Fruit fly (Drosophila melanogaster) whole organism, embryonic: ENCODE results near the gene Rpt5.

Experiments
- Atf6 ChIP-seq: fragments of 200-800 bp; sonication (Bioruptor generic); IDR thresholded peaks from 2 replicates; pipeline ENCODE4 v1.3.6; 2022; ENCODE audit warnings: missing biosample characterization, missing genetic modification characterization
- Bgb ChIP-seq: fragments of 200-800 bp; sonication (Bioruptor generic); IDR thresholded peaks from 2 replicates; pipeline ENCODE4 v1.3.6; 2022; ENCODE audit warnings: missing biosample characterization, missing genetic modification characterization; ENCODE audit not compliant: partially characterized antibody
- CG11398 ChIP-seq: fragments of 200-800 bp; sonication (Bioruptor generic); optimal IDR thresholded peaks from 2 replicates; lab custom pipeline; 2016; ENCODE audit warnings: missing biosample characterization, missing genetic modification characterization
- CG13624 ChIP-seq: fragments of 200-800 bp; sonication (Bioruptor generic); optimal IDR thresholded peaks from 2 replicates; lab custom pipeline; 2016; ENCODE audit warnings: missing biosample characterization, missing genetic modification characterization
- CG14441 ChIP-seq: fragments of 200-800 bp; sonication (Bioruptor generic); IDR thresholded peaks from 2 replicates; pipeline ENCODE4 v1.3.6; 2022; ENCODE audit warnings: missing biosample characterization, missing genetic modification characterization
- CG17361 ChIP-seq: fragments of 200-800 bp; sonication (Bioruptor generic); IDR thresholded peaks from 3 replicates; pipeline ENCODE4 v1.3.6; 2022; ENCODE audit warnings: missing biosample characterization, missing genetic modification characterization
- CG17385 ChIP-seq: fragments of 200-800 bp; sonication (Bioruptor generic); optimal IDR thresholded peaks from 3 replicates; lab custom pipeline; 2018; ENCODE audit warnings: missing biosample characterization, mild to moderate bottlenecking, missing genetic modification characterization
- CG17802 ChIP-seq: fragments of 200-800 bp; sonication (Bioruptor generic); optimal IDR thresholded peaks from 2 replicates; lab custom pipeline; 2018; ENCODE audit warnings: missing biosample characterization, mild to moderate bottlenecking, missing genetic modification characterization, moderate library complexity
- CG17829 ChIP-seq: fragments of 200-800 bp; optimal IDR thresholded peaks from 2 replicates; lab custom pipeline; 2019; ENCODE audit warnings: missing biosample characterization, mild to moderate bottlenecking, missing genetic modification characterization, moderate library complexity
- CG18619 ChIP-seq: fragments of 200-800 bp; sonication (Bioruptor generic); optimal IDR thresholded peaks from 3 replicates; lab custom pipeline; 2017; ENCODE audit warnings: missing biosample characterization, mild to moderate bottlenecking, missing genetic modification characterization
- CG3065 ChIP-seq: fragments of 200-800 bp; sonication (Bioruptor generic); optimal IDR thresholded peaks from 2 replicates; lab custom pipeline; 2016; ENCODE audit warnings: missing biosample characterization, missing genetic modification characterization
- CG3281 ChIP-seq: fragments of 200-800 bp; sonication (Bioruptor generic); optimal IDR thresholded peaks from 3 replicates; lab custom pipeline; 2017; ENCODE audit warnings: missing biosample characterization, mild to moderate bottlenecking, missing genetic modification characterization
- CG43689 ChIP-seq: fragments of 200-800 bp; sonication (Bioruptor generic); IDR thresholded peaks from 2 replicates; pipeline ENCODE4 v1.3.6; 2022; ENCODE audit warnings: missing biosample characterization, missing genetic modification characterization
- CG4617 ChIP-seq: fragments of 200-800 bp; sonication (Bioruptor generic); optimal IDR thresholded peaks from 3 replicates; lab custom pipeline; 2016; ENCODE audit warnings: missing biosample characterization, missing genetic modification characterization, borderline replicate concordance
- CG9437 ChIP-seq: fragments of 200-800 bp; sonication (Bioruptor generic); optimal IDR thresholded peaks from 2 replicates; lab custom pipeline; 2018; ENCODE audit warnings: missing biosample characterization, mild to moderate bottlenecking, missing genetic modification characterization
- CG9817 ChIP-seq: fragments of 200-800 bp; sonication (Bioruptor generic); optimal IDR thresholded peaks from 2 replicates; lab custom pipeline; 2018; ENCODE audit warnings: missing biosample characterization, mild to moderate bottlenecking, missing genetic modification characterization, moderate library complexity
- Dfd ChIP-seq, 2 experiments: fragments of >200 bp; optimal IDR thresholded peaks; 2 replicates each; lab custom pipeline; 2017; ENCODE audit warnings: missing biosample characterization in 2 of 2, missing genetic modification characterization in 2 of 2
- Doc2 ChIP-seq: fragments of 200-800 bp; sonication (Bioruptor generic); IDR thresholded peaks from 2 replicates; pipeline ENCODE4 v1.3.6; 2022; ENCODE audit warnings: missing biosample characterization, missing genetic modification characterization
- Doc3 ChIP-seq: fragments of 200-800 bp; sonication (Bioruptor generic); IDR thresholded peaks from 3 replicates; pipeline ENCODE4 v1.3.6; 2022; ENCODE audit warnings: missing biosample characterization, missing genetic modification characterization; ENCODE audit not compliant: partially characterized antibody
- Ets97D ChIP-seq: fragments of 200-800 bp; sonication (Bioruptor generic); optimal IDR thresholded peaks from 3 replicates; lab custom pipeline; 2016; ENCODE audit warnings: missing biosample characterization, missing genetic modification characterization
- GATAe ChIP-seq: fragments of 200-800 bp; sonication (Bioruptor generic); conservative IDR thresholded peaks from 2 replicates; pipeline ENCODE4 v1.3.6; 2022; ENCODE audit warnings: missing biosample characterization, missing genetic modification characterization
- HHEX ChIP-seq: fragments of 200-800 bp; sonication (Bioruptor generic); optimal IDR thresholded peaks from 3 replicates; lab custom pipeline; 2017; ENCODE audit warnings: missing biosample characterization, mild to moderate bottlenecking, missing genetic modification characterization, missing genetic modification reagents
- Med ChIP-seq: fragments of 200-800 bp; sonication (Bioruptor generic); peaks from one replicate; lab custom pipeline; 2016; ENCODE audit warnings: missing biosample characterization, missing genetic modification characterization, mild to moderate bottlenecking, inconsistent platforms, moderate library complexity
- Ssrp ChIP-seq: fragments of 200-800 bp; sonication (Bioruptor generic); optimal IDR thresholded peaks from 2 replicates; lab custom pipeline; 2018; ENCODE audit warnings: missing biosample characterization, mild to moderate bottlenecking, missing genetic modification characterization, moderate library complexity
- ase ChIP-seq: fragments of 200-800 bp; sonication (Bioruptor generic); IDR thresholded peaks from 3 replicates; pipeline ENCODE4 v1.3.6; 2022; ENCODE audit warnings: missing biosample characterization, missing genetic modification characterization
- ato ChIP-seq: fragments of 200-800 bp; sonication (Bioruptor generic); IDR thresholded peaks from 2 replicates; pipeline ENCODE4 v1.3.6; 2022; ENCODE audit warnings: missing biosample characterization, missing genetic modification characterization; ENCODE audit not compliant: partially characterized antibody
- ci ChIP-seq: fragments of 200-800 bp; sonication (Bioruptor generic); IDR thresholded peaks from 3 replicates; pipeline ENCODE4 v1.3.6; 2022; ENCODE audit warnings: missing biosample characterization, missing genetic modification characterization
- crc ChIP-seq: fragments of 200-800 bp; sonication (Bioruptor generic); optimal IDR thresholded peaks from 2 replicates; lab custom pipeline; 2016; ENCODE audit warnings: missing biosample characterization, missing genetic modification characterization
- cwo ChIP-seq: fragments of 200-800 bp; sonication (Bioruptor generic); optimal IDR thresholded peaks from 3 replicates; lab custom pipeline; 2017; ENCODE audit warnings: missing biosample characterization, missing genetic modification characterization, mild to moderate bottlenecking, moderate library complexity, missing genetic modification reagents
- dati ChIP-seq: fragments of 200-800 bp; sonication (Bioruptor generic); IDR thresholded peaks from 2 replicates; pipeline ENCODE4 v1.3.6; 2022; ENCODE audit warnings: missing biosample characterization, missing genetic modification characterization
- dmrt99B ChIP-seq: fragments of 200-800 bp; sonication (Bioruptor generic); optimal IDR thresholded peaks from 2 replicates; lab custom pipeline; 2018; ENCODE audit warnings: missing biosample characterization, mild to moderate bottlenecking, missing genetic modification characterization, moderate library complexity
- eve ChIP-seq, 2 experiments: fragments of >200 bp; optimal IDR thresholded peaks; 2 replicates each; lab custom pipeline; 2017; ENCODE audit warnings: missing biosample characterization in 2 of 2, missing genetic modification characterization in 2 of 2
- gem ChIP-seq: fragments of 200-800 bp; sonication (Bioruptor generic); optimal IDR thresholded peaks from 2 replicates; lab custom pipeline; 2019; ENCODE audit warnings: missing biosample characterization, mild to moderate bottlenecking, missing genetic modification characterization, moderate library complexity
- ind ChIP-seq: fragments of 200-800 bp; sonication (Bioruptor generic); optimal IDR thresholded peaks from 3 replicates; lab custom pipeline; 2016; ENCODE audit warnings: missing biosample characterization, missing genetic modification characterization
- lilli ChIP-seq: fragments of 200-800 bp; sonication (Bioruptor generic); optimal IDR thresholded peaks from 3 replicates; lab custom pipeline; 2016; ENCODE audit warnings: missing biosample characterization, missing genetic modification characterization
- maf-S ChIP-seq: fragments of 200-800 bp; sonication (Bioruptor generic); optimal IDR thresholded peaks from 2 replicates; lab custom pipeline; 2016; ENCODE audit warnings: missing biosample characterization, missing genetic modification characterization
- pan ChIP-seq, 4 experiments: fragments of >200 bp in 3 of 4; fragments of 200-800 bp in 1 of 4; sonication (Bioruptor generic) in 1 of 4; optimal IDR thresholded peaks in 3 of 4; IDR thresholded peaks in 1 of 4; 2 replicates each; pipeline versions ENCODE4 v1.3.6 to Lab custom; 2017 to 2022; ENCODE audit warnings: missing biosample characterization in 2 of 4, missing genetic modification characterization in 2 of 4, mixed read lengths in 1 of 4
- pzg ChIP-seq: fragments of 200-800 bp; sonication (Bioruptor generic); optimal IDR thresholded peaks from 3 replicates; lab custom pipeline; 2018; ENCODE audit warnings: missing biosample characterization, mild to moderate bottlenecking, missing genetic modification characterization, moderate library complexity
- run ChIP-seq: fragments of 200-800 bp; sonication (Bioruptor generic); optimal IDR thresholded peaks from 3 replicates; lab custom pipeline; 2018; ENCODE audit warnings: missing biosample characterization, mild to moderate bottlenecking, missing genetic modification characterization
- schlank ChIP-seq: fragments of 200-800 bp; sonication (Bioruptor generic); optimal IDR thresholded peaks from 2 replicates; lab custom pipeline; 2018; ENCODE audit warnings: missing biosample characterization, mild to moderate bottlenecking, missing genetic modification characterization
- slbo ChIP-seq: fragments of 200-800 bp; sonication (Bioruptor generic); IDR thresholded peaks from 2 replicates; pipeline ENCODE4 v1.3.6; 2022; ENCODE audit warnings: missing biosample characterization, missing genetic modification characterization
- sna ChIP-seq: fragments of 200-800 bp; sonication (Bioruptor generic); IDR thresholded peaks from 2 replicates; pipeline ENCODE4 v1.3.6; 2022; ENCODE audit warnings: missing biosample characterization, missing genetic modification characterization; ENCODE audit not compliant: partially characterized antibody
- ssp ChIP-seq: fragments of 200-800 bp; sonication (Bioruptor generic); IDR thresholded peaks from 2 replicates; pipeline ENCODE4 v1.3.6; 2022; ENCODE audit warnings: missing biosample characterization, missing genetic modification characterization
- tna ChIP-seq: fragments of 200-800 bp; sonication (Bioruptor generic); IDR thresholded peaks from 2 replicates; pipeline ENCODE4 v1.3.6; 2022; ENCODE audit warnings: missing biosample characterization, missing genetic modification characterization; ENCODE audit not compliant: partially characterized antibody
- toy ChIP-seq: fragments of 200-800 bp; sonication (Bioruptor generic); IDR thresholded peaks from 2 replicates; pipeline ENCODE4 v1.3.6; 2022; ENCODE audit warnings: missing biosample characterization, missing genetic modification characterization
- twi ChIP-seq: fragments of 200-800 bp; optimal IDR thresholded peaks from 2 replicates; lab custom pipeline; 2019; ENCODE audit warnings: missing biosample characterization, mild to moderate bottlenecking, missing genetic modification characterization, moderate library complexity
- unc-4 ChIP-seq: fragments of 200-800 bp; sonication (Bioruptor generic); IDR thresholded peaks from 2 replicates; pipeline ENCODE4 v1.3.6; 2022; ENCODE audit warnings: missing biosample characterization, missing genetic modification characterization; ENCODE audit not compliant: partially characterized antibody
- z ChIP-seq: fragments of 200-800 bp; sonication (Bioruptor generic); IDR thresholded peaks from 3 replicates; pipeline ENCODE4 v1.3.6; 2022; ENCODE audit warnings: missing biosample characterization, missing genetic modification characterization

Rpt5 gene

DNA sequence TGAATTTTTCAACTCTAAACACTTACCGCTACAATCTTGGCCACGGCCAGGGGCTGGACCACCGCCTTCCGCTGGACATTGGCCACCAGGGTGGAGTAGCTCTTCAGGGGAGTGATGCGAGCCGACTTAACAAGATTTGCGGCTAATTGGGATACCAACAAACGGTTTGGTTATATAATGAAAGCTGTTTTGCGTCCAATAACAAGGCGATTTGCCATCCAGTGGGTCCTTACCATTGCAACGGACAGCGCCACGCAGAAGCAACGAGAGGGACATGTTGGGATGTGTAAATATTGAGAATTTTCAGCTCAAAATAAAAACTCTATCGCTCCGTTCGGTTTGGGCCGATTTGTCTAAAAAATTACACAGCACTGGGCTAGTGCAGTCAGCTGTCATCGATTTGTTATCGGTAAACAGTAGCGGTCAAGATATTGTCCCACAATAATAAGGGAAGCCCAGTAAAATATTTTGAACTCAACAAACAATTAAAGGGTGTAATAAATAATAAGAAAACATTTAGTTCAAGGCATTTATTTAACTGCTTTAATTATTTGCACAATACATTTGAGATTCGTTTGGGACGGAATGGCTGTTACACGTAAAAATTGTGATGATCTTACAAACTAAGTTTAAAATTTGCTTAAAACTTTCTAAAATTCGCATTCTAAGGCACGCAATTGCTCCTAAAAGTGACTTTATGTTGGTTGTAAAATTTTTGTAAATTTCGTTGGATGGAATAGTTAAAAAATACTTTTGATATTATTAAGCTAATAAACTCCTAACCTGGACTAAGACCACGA is 7.7 kb downstream of the Rpt5 start, which contains the start of gene SdhD (continued):
- TF ChIP-seq lilli (GFP tag; lab: Kevin White, UChicago) (peak; percentile 58), ssp (GFP tag; lab: Robert Waterston, UW) (no peak), twi (tag; lab: Kevin White, UChicago) (no peak), Dfd (GFP tag; optimal IDR thresholded peaks at IDR 0.05; lab: Kevin White, UChicago) (no peak), CG14441 (GFP tag; lab: Robert Waterston, UW) (no peak), pan (optimal IDR thresholded peaks at IDR 0.05; lab: Kevin White, UChicago) (no peak), pan (GFP tag; optimal IDR thresholded peaks at IDR 0.05 in 1 of 2, IDR thresholded peaks at IDR 0.05 in 1 of 2) (no peak), CG9817 (tag; lab: Kevin White, UChicago) (no peak), CG3281 (GFP tag; lab: Kevin White, UChicago) (no peak), maf-S (GFP tag; lab: Kevin White, UChicago) (no peak), Atf6 (GFP tag; lab: Robert Waterston, UW) (peak; percentile 16; the same call in 1 of the 2 replicates), gem (tag; lab: Kevin White, UChicago) (no peak), CG13624 (GFP tag; lab: Kevin White, UChicago) (peak; percentile 15), ci (GFP tag; lab: Robert Waterston, UW) (peak; percentile 50; the same call in 1 of the 3 replicates), CG17385 (GFP tag; lab: Kevin White, UChicago) (peak; percentile 13), ato (GFP tag; lab: Robert Waterston, UW) (peak; percentile 71; the same call in 1 of the 2 replicates), GATAe (GFP tag; lab: Robert Waterston, UW) (no peak), pzg (peak; percentile 58), Ssrp (tag; lab: Kevin White, UChicago) (no peak), ind (GFP tag; lab: Kevin White, UChicago) (peak; percentile 6), dati (no peak), CG18619 (GFP tag; lab: Kevin White, UChicago) (no peak), CG17802 (no peak), slbo (GFP tag; lab: Robert Waterston, UW) (peak; percentile 37; the same call in 1 of the 2 replicates), CG11398 (GFP tag; lab: Kevin White, UChicago) (no peak), tna (GFP tag; lab: Robert Waterston, UW) (peak; percentile 49), CG17829 (tag; lab: Kevin White, UChicago) (peak; percentile 9), ase (GFP tag; lab: Robert Waterston, UW) (no peak), sna (GFP tag; lab: Robert Waterston, UW) (peak; percentile 44), Bgb (GFP tag; lab: Robert Waterston, UW) (peak; percentile 66), run (tag; lab: Kevin White, UChicago) (no peak), CG17361 (no peak), dmrt99B (tag; lab: Kevin White, UChicago) (peak; percentile 12), Ets97D (GFP tag; lab: Kevin White, UChicago) (peak; percentile 13), CG3065 (no peak), HHEX (no peak), eve (GFP tag; optimal IDR thresholded peaks at IDR 0.05; lab: Kevin White, UChicago) (no peak), crc (no peak), schlank (tag; lab: Kevin White, UChicago) (no peak), toy (GFP tag; lab: Robert Waterston, UW) (no peak), unc-4 (GFP tag; lab: Robert Waterston, UW) (peak; percentile 48), Doc2 (GFP tag; lab: Robert Waterston, UW) (no peak), Med (GFP tag; lab: Kevin White, UChicago) (peak; percentile 92), CG9437 (GFP tag; lab: Kevin White, UChicago) (no peak), CG43689 (GFP tag; lab: Robert Waterston, UW) (no peak), CG4617 (GFP tag; lab: Kevin White, UChicago) (peak; percentile 77), cwo (no peak), Doc3 (GFP tag; lab: Robert Waterston, UW) (peak; percentile 38; the same call in 1 of the 3 replicates), z (GFP tag; lab: Robert Waterston, UW) (no peak)
